Worm (Caenorhabditis elegans) whole organism, young adult: ENCODE measurements around the gene F48F7.3.

Source experiments
- B0261.1 ChIP-seq: sonication (generic microtip); optimal IDR thresholded peaks from 2 replicates; lab custom pipeline; 2016; ENCODE audit warnings: mild to moderate bottlenecking, missing genetic modification characterization, moderate library complexity, missing compliant biosample characterization
- B0336.3 ChIP-seq: fragments of 200-800 bp; sonication (Bioruptor generic); IDR thresholded peaks from 2 replicates; pipeline ENCODE4 v1.3.6; 2022; ENCODE audit warnings: missing genetic modification characterization, missing compliant biosample characterization
- D2030.7 ChIP-seq: fragments of 200-800 bp; sonication (Bioruptor generic); IDR thresholded peaks from 2 replicates; pipeline ENCODE4 v1.3.6; 2022; ENCODE audit warnings: missing genetic modification reagents, missing genetic modification characterization, missing compliant biosample characterization
- F23B12.7 ChIP-seq: sonication (generic microtip); optimal IDR thresholded peaks from 2 replicates; lab custom pipeline; 2017; ENCODE audit warnings: missing genetic modification characterization, mild to moderate bottlenecking, missing compliant biosample characterization, antibody characterized with exemption, moderate library complexity; ENCODE audit not compliant: insufficient read depth
- F39B2.1 ChIP-seq: fragments of 200-800 bp; sonication (Bioruptor generic); IDR thresholded peaks from 2 replicates; pipeline ENCODE4 v1.3.6; 2022; ENCODE audit warnings: missing genetic modification reagents, missing genetic modification characterization, missing compliant biosample characterization
- F55B11.4 ChIP-seq: sonication (generic microtip); optimal IDR thresholded peaks from 2 replicates; lab custom pipeline; 2016; ENCODE audit warnings: missing compliant biosample characterization, missing genetic modification characterization, borderline replicate concordance; ENCODE audit not compliant: insufficient read depth
- T26A5.8 ChIP-seq: sonication (generic microtip); optimal IDR thresholded peaks from 2 replicates; lab custom pipeline; 2016; ENCODE audit warnings: missing genetic modification characterization, missing compliant biosample characterization
- Y53G8AR.9 ChIP-seq: fragments of 200-800 bp; sonication (Bioruptor generic); conservative IDR thresholded peaks from 2 replicates; pipeline ENCODE4 v1.3.6; 2022; ENCODE audit warnings: missing genetic modification reagents, missing genetic modification characterization, missing compliant biosample characterization
- Y56A3A.18 ChIP-seq: fragments of 200-800 bp; sonication (Bioruptor generic); IDR thresholded peaks from 2 replicates; pipeline ENCODE4 v1.3.6; 2022; ENCODE audit warnings: missing genetic modification reagents, missing genetic modification characterization, missing compliant biosample characterization
- Y79H2A.3 ChIP-seq: fragments of 200-800 bp; sonication (Bioruptor generic); conservative IDR thresholded peaks from 2 replicates; pipeline ENCODE4 v1.3.6; 2022; ENCODE audit warnings: missing genetic modification reagents, missing genetic modification characterization, missing compliant biosample characterization
- Y95B8A.8 ChIP-seq: fragments of 200-800 bp; sonication (Bioruptor generic); IDR thresholded peaks from 2 replicates; pipeline ENCODE4 v1.3.6; 2022; ENCODE audit warnings: missing genetic modification reagents, missing genetic modification characterization, missing compliant biosample characterization
- ZK185.1 ChIP-seq: sonication (generic microtip); optimal IDR thresholded peaks from 2 replicates; lab custom pipeline; 2016; ENCODE audit warnings: mild to moderate bottlenecking, missing genetic modification characterization, missing compliant biosample characterization; ENCODE audit not compliant: poor library complexity, severe bottlenecking
- aptf-3 ChIP-seq: fragments of 200-800 bp; sonication (Bioruptor generic); IDR thresholded peaks from 2 replicates; pipeline ENCODE4 v1.3.6; 2022; ENCODE audit warnings: missing genetic modification characterization, missing compliant biosample characterization
- atf-7 ChIP-seq: sonication (generic microtip); optimal IDR thresholded peaks from 2 replicates; lab custom pipeline; 2017; ENCODE audit warnings: mild to moderate bottlenecking, missing genetic modification characterization, missing compliant biosample characterization
- attf-5 ChIP-seq: fragments of 200-800 bp; sonication (Bioruptor generic); optimal IDR thresholded peaks from 2 replicates; lab custom pipeline; 2018; ENCODE audit warnings: mild to moderate bottlenecking, missing genetic modification characterization, missing compliant biosample characterization
- cebp-2 ChIP-seq: fragments of 200-800 bp; sonication (Bioruptor generic); IDR thresholded peaks from 2 replicates; pipeline ENCODE4 v1.3.6; 2022; ENCODE audit warnings: missing genetic modification characterization, missing compliant biosample characterization
- ceh-100 ChIP-seq: fragments of 200-800 bp; sonication (Bioruptor generic); IDR thresholded peaks from 2 replicates; pipeline ENCODE4 v1.3.6; 2022; ENCODE audit warnings: missing genetic modification reagents, missing genetic modification characterization, missing compliant biosample characterization
- ceh-40 ChIP-seq: fragments of 200-800 bp; sonication (Bioruptor generic); IDR thresholded peaks from 2 replicates; pipeline ENCODE4 v1.3.6; 2022; ENCODE audit warnings: missing genetic modification characterization, missing compliant biosample characterization
- ceh-58 ChIP-seq: fragments of 200-800 bp; sonication (Bioruptor generic); IDR thresholded peaks from 2 replicates; pipeline ENCODE4 v1.3.6; 2022; ENCODE audit warnings: missing genetic modification characterization, missing compliant biosample characterization
- chd-7 ChIP-seq: sonication (generic microtip); optimal IDR thresholded peaks from 2 replicates; lab custom pipeline; 2016; ENCODE audit warnings: mild to moderate bottlenecking, missing genetic modification characterization, moderate library complexity, missing compliant biosample characterization
- dox-1 ChIP-seq: fragments of 200-800 bp; sonication (Bioruptor generic); IDR thresholded peaks from 2 replicates; pipeline ENCODE4 v1.3.6; 2022; ENCODE audit warnings: missing genetic modification reagents, missing genetic modification characterization, missing compliant biosample characterization
- egl-44 ChIP-seq: fragments of 200-800 bp; sonication (Bioruptor generic); IDR thresholded peaks from 2 replicates; pipeline ENCODE4 v1.3.6; 2022; ENCODE audit warnings: missing genetic modification reagents, missing genetic modification characterization, missing compliant biosample characterization
- ekl-4 ChIP-seq: fragments of 200-800 bp; sonication (Bioruptor generic); IDR thresholded peaks from 2 replicates; pipeline ENCODE4 v1.3.6; 2022; ENCODE audit warnings: missing genetic modification reagents, missing genetic modification characterization, missing compliant biosample characterization
- hmg-20 ChIP-seq: fragments of 200-800 bp; sonication (Bioruptor generic); IDR thresholded peaks from 2 replicates; pipeline ENCODE4 v1.3.6; 2022; ENCODE audit warnings: missing genetic modification reagents, missing genetic modification characterization, missing compliant biosample characterization
- let-526 ChIP-seq: fragments of 200-800 bp; sonication (Bioruptor generic); IDR thresholded peaks from 2 replicates; pipeline ENCODE4 v1.3.6; 2022; ENCODE audit warnings: missing genetic modification reagents, missing genetic modification characterization, missing compliant biosample characterization
- lin-35 ChIP-seq, 3 experiments: fragments of 150-350 bp in 2 of 3; sonication (generic microtip) in 1 of 3; optimal IDR thresholded peaks; 2 replicates each; lab custom pipeline; 2014 to 2018; ENCODE audit warnings: missing biosample characterization in 3 of 3, missing genetic modification characterization in 3 of 3, missing genetic modification reagents in 3 of 3
- lin-40 ChIP-seq: sonication (generic microtip); optimal IDR thresholded peaks from 2 replicates; lab custom pipeline; 2016; ENCODE audit warnings: missing genetic modification characterization, mild to moderate bottlenecking, missing compliant biosample characterization, missing genotype, missing genetic modification reagents
- lsl-1 ChIP-seq: fragments of 200-800 bp; sonication (Bioruptor generic); optimal IDR thresholded peaks from 2 replicates; lab custom pipeline; 2018; ENCODE audit warnings: mild to moderate bottlenecking, missing genetic modification characterization, moderate library complexity, missing compliant biosample characterization
- madf-3 ChIP-seq: fragments of 200-800 bp; sonication (Bioruptor generic); IDR thresholded peaks from 2 replicates; pipeline ENCODE4 v1.3.6; 2022; ENCODE audit warnings: missing genetic modification reagents, missing genetic modification characterization, missing compliant biosample characterization
- madf-6 ChIP-seq: fragments of 200-800 bp; sonication (Bioruptor generic); IDR thresholded peaks from 2 replicates; pipeline ENCODE4 v1.3.6; 2022; ENCODE audit warnings: missing genetic modification reagents, missing genetic modification characterization, missing compliant biosample characterization
- madf-8 ChIP-seq: fragments of 200-800 bp; sonication (Bioruptor generic); conservative IDR thresholded peaks from 2 replicates; pipeline ENCODE4 v1.3.6; 2022; ENCODE audit warnings: missing genetic modification reagents, missing genetic modification characterization, missing compliant biosample characterization
- mcd-1 ChIP-seq: fragments of 200-800 bp; sonication (Bioruptor generic); IDR thresholded peaks from 2 replicates; pipeline ENCODE4 v1.3.6; 2022; ENCODE audit warnings: missing genetic modification reagents, missing genetic modification characterization, missing compliant biosample characterization
- nhr-120 ChIP-seq: fragments of 200-800 bp; sonication (Bioruptor generic); IDR thresholded peaks from 2 replicates; pipeline ENCODE4 v1.3.6; 2022; ENCODE audit warnings: missing genetic modification characterization, missing compliant biosample characterization
- nhr-90 ChIP-seq: sonication (generic microtip); optimal IDR thresholded peaks from 2 replicates; lab custom pipeline; 2016; ENCODE audit warnings: missing genotype, mild to moderate bottlenecking, missing genetic modification characterization, missing compliant biosample characterization
- pbrm-1 ChIP-seq: fragments of 200-800 bp; sonication (Bioruptor generic); IDR thresholded peaks from 2 replicates; pipeline ENCODE4 v1.3.6; 2022; ENCODE audit warnings: missing genetic modification reagents, missing genetic modification characterization, missing compliant biosample characterization
- rcor-1 ChIP-seq: fragments of 200-800 bp; sonication (Bioruptor generic); IDR thresholded peaks from 2 replicates; pipeline ENCODE4 v1.3.6; 2022; ENCODE audit warnings: missing genetic modification reagents, missing genetic modification characterization, missing compliant biosample characterization
- rpc-1 ChIP-seq, 2 experiments: fragments of 150-350 bp in 1 of 2; sonication (generic microtip) in 1 of 2; optimal IDR thresholded peaks; 2 replicates each; lab custom pipeline; 2014 to 2018; ENCODE audit warnings: missing biosample characterization in 1 of 2, missing genetic modification characterization in 1 of 2, missing genetic modification reagents in 1 of 2, missing genotype in 1 of 2
- snpc-1.3 ChIP-seq: sonication (generic microtip); optimal IDR thresholded peaks from 2 replicates; lab custom pipeline; 2017; ENCODE audit warnings: missing genetic modification characterization, mild to moderate bottlenecking, missing compliant biosample characterization, antibody characterized with exemption, moderate library complexity, missing genotype, missing genetic modification reagents; ENCODE audit not compliant: insufficient read depth
- tbx-9 ChIP-seq: sonication (generic microtip); optimal IDR thresholded peaks from 2 replicates; lab custom pipeline; 2016; ENCODE audit warnings: borderline replicate concordance, missing genetic modification characterization, inconsistent platforms, missing compliant biosample characterization
- tlf-1 ChIP-seq: fragments of 200-800 bp; sonication (Bioruptor generic); optimal IDR thresholded peaks from 2 replicates; lab custom pipeline; 2018; ENCODE audit warnings: mild to moderate bottlenecking, missing genetic modification characterization, missing compliant biosample characterization
- ztf-22 ChIP-seq: fragments of 200-800 bp; sonication (Bioruptor generic); optimal IDR thresholded peaks from 2 replicates; lab custom pipeline; 2018; ENCODE audit warnings: mild to moderate bottlenecking, missing genetic modification characterization, moderate library complexity, missing compliant biosample characterization
- ztf-25 ChIP-seq: fragments of 200-800 bp; sonication (Bioruptor generic); IDR thresholded peaks from 2 replicates; pipeline ENCODE4 v1.3.6; 2022; ENCODE audit warnings: missing genetic modification reagents, missing genetic modification characterization, missing compliant biosample characterization
- ztf-6 ChIP-seq: fragments of 200-800 bp; sonication (Bioruptor generic); IDR thresholded peaks from 2 replicates; pipeline ENCODE4 v1.3.6; 2022; ENCODE audit warnings: missing genetic modification reagents, missing genetic modification characterization, missing compliant biosample characterization

The F48F7.3 gene

ce11 chrX:13969257-13969968 lies 6.1 kb downstream of the F48F7.3 start (continued):
- 0 out of 2 replicates have a peak, but pooled peaks have one; percentile 38 for TF ChIP-seq ekl-4
- peak; percentile 54 for TF ChIP-seq atf-7 (tag; lab: Kevin White, UChicago)
- no peak for TF ChIP-seq snpc-1.3 (tag; lab: Kevin White, UChicago)
- 0 out of 2 replicates have a peak, but pooled peaks have one; percentile 7 for TF ChIP-seq let-526 (GFP tag; lab: Robert Waterston, UW)
- no peak for TF ChIP-seq F39B2.1 (GFP tag; lab: Robert Waterston, UW)
- 0 out of 2 replicates have a peak, but pooled peaks have one; percentile 14 for TF ChIP-seq rcor-1 (GFP tag; lab: Robert Waterston, UW)
- no peak for TF ChIP-seq F23B12.7 (tag; lab: Kevin White, UChicago)
- peak; percentile 82 for TF ChIP-seq attf-5 (GFP tag; lab: Kevin White, UChicago)
- TF ChIP-seq F55B11.4 (tag; lab: Kevin White, UChicago) = no peak
- peak; percentile 51 for TF ChIP-seq nhr-90 (tag; lab: Kevin White, UChicago)
- peak; percentile 55 for TF ChIP-seq ZK185.1 (tag; lab: Kevin White, UChicago)
- TF ChIP-seq tbx-9 (tag; lab: Kevin White, UChicago) = no peak
- peak; percentile 13 for TF ChIP-seq tlf-1
- peak; percentile 85 for TF ChIP-seq B0336.3 (GFP tag; lab: Robert Waterston, UW)
- TF ChIP-seq ztf-25 (GFP tag; lab: Robert Waterston, UW) = no peak
- TF ChIP-seq ztf-22 (GFP tag; lab: Kevin White, UChicago) = no peak
- TF ChIP-seq pbrm-1 (GFP tag; lab: Robert Waterston, UW) = peak; percentile 12; the same call in 1 of the 2 replicates
- peak; percentile 83 for TF ChIP-seq lin-40
- TF ChIP-seq lsl-1 = no peak
- TF ChIP-seq cebp-2 (GFP tag; lab: Robert Waterston, UW) = no peak
- peak; percentile 56 for TF ChIP-seq chd-7 (tag; lab: Kevin White, UChicago)
- TF ChIP-seq ceh-100 (GFP tag; lab: Robert Waterston, UW) = no peak; the same call in 1 of the 2 replicates
- no peak for TF ChIP-seq madf-8 (GFP tag; lab: Robert Waterston, UW)
- TF ChIP-seq T26A5.8 (tag; lab: Kevin White, UChicago) = no peak
- no peak for TF ChIP-seq nhr-120
- TF ChIP-seq Y56A3A.18 = 0 out of 2 replicates have a peak, but pooled peaks have one; percentile 12
- TF ChIP-seq ztf-6 (GFP tag; lab: Robert Waterston, UW) = no peak
- TF ChIP-seq egl-44 = no peak
- no peak for TF ChIP-seq ceh-40 (GFP tag; lab: Robert Waterston, UW)
- peak in 1 of 3 experiments; percentile 70 for TF ChIP-seq lin-35 (GFP tag; optimal IDR thresholded peaks at IDR 0.05; lab: Kevin White, UChicago)
- TF ChIP-seq Y95B8A.8 = no peak

ce11 chrX:13973086-13973485 lies 9.8 kb downstream of the F48F7.3 start:
- peak; percentile 59 for TF ChIP-seq D2030.7 (GFP tag; lab: Robert Waterston, UW)
- TF ChIP-seq madf-3 (GFP tag; lab: Robert Waterston, UW) = 0 out of 2 replicates have a peak, but pooled peaks have one; percentile 36
- peak; percentile 50; the same call in 1 of the 2 replicates for TF ChIP-seq dox-1 (GFP tag; lab: Robert Waterston, UW)
- 0 out of 2 replicates have a peak, but pooled peaks have one; percentile 32 for TF ChIP-seq ceh-40 (GFP tag; lab: Robert Waterston, UW)
- peak; percentile 58 for TF ChIP-seq rcor-1 (GFP tag; lab: Robert Waterston, UW)
- TF ChIP-seq mcd-1 (GFP tag; lab: Robert Waterston, UW) = 0 out of 2 replicates have a peak, but pooled peaks have one; percentile 15
- TF ChIP-seq ztf-25 (GFP tag; lab: Robert Waterston, UW) = 0 out of 2 replicates have a peak, but pooled peaks have one; percentile 44
- TF ChIP-seq hmg-20 (GFP tag; lab: Robert Waterston, UW) = peak; percentile 62; the same call in 1 of the 2 replicates
- TF ChIP-seq nhr-120 = 0 out of 2 replicates have a peak, but pooled peaks have one; percentile 49
- TF ChIP-seq ekl-4 = peak; percentile 22; the same call in 1 of the 2 replicates
- TF ChIP-seq aptf-3 (GFP tag; lab: Robert Waterston, UW) = 0 out of 2 replicates have a peak, but pooled peaks have one; percentile 67
- peak; percentile 24; the same call in 1 of the 2 replicates for TF ChIP-seq Y79H2A.3 (GFP tag; lab: Robert Waterston, UW)
- TF ChIP-seq let-526 (GFP tag; lab: Robert Waterston, UW) = peak; percentile 57; the same call in 1 of the 2 replicates
- peak; percentile 78 for TF ChIP-seq pbrm-1 (GFP tag; lab: Robert Waterston, UW)
- peak; percentile 84; the same call in 1 of the 2 replicates for TF ChIP-seq cebp-2 (GFP tag; lab: Robert Waterston, UW)
- TF ChIP-seq Y56A3A.18 = peak; percentile 78
- TF ChIP-seq ceh-58 = 0 out of 2 replicates have a peak, but pooled peaks have one; percentile 62
- TF ChIP-seq madf-6 (GFP tag; lab: Robert Waterston, UW) = peak; percentile 60; the same call in 1 of the 2 replicates
- TF ChIP-seq ztf-6 (GFP tag; lab: Robert Waterston, UW) = 0 out of 2 replicates have a peak, but pooled peaks have one; percentile 36
- peak; percentile 56 for TF ChIP-seq B0261.1 (tag; lab: Kevin White, UChicago)
- TF ChIP-seq rpc-1 (optimal IDR thresholded peaks at IDR 0.05; lab: Kevin White, UChicago) = peak; percentile 23
- peak; percentile 55 for TF ChIP-seq rpc-1 (tag; optimal IDR thresholded peaks at IDR 0.05; lab: Kevin White, UChicago)
- peak; percentile 60; the same call in 1 of the 2 replicates for TF ChIP-seq Y53G8AR.9 (GFP tag; lab: Robert Waterston, UW)
